Worm (Caenorhabditis elegans): Measurements from ENCODE around the gene EEED8.2.

The EEED8.2 gene

ce11 chrII:5389831-5390323 is 26.6 kb upstream of the EEED8.2 start, which contains the start of gene ndx-6 (continued):
- TF ChIP-seq nhr-6 (tag; optimal IDR thresholded peaks at IDR 0.05) (peak; percentile 61), lin-13 (GFP tag; optimal IDR thresholded peaks at IDR 0.05) (peak; percentile 64), aha-1 (tag) (peak; percentile 42), daf-8 (GFP tag; IDR thresholded peaks at IDR 0.05) (no peak), nhr-76 (tag; optimal IDR thresholded peaks at IDR 0.05) (no peak), dve-1 (tag; optimal IDR thresholded peaks at IDR 0.05; ENCODE audit: insufficient read depth) (peak; percentile 85), hif-1 (tag; optimal IDR thresholded peaks at IDR 0.05) (peak in 1 of 2 experiments; percentile 43), F44E2.7 (GFP tag; IDR thresholded peaks at IDR 0.05) (no peak), unc-39 (tag; optimal IDR thresholded peaks at IDR 0.05) (no peak), arid-1 (GFP tag; conservative IDR thresholded peaks at IDR 0.05) (peak; percentile 62; the same call in 1 of the 2 replicates), pha-4 (GFP tag; IDR thresholded peaks at IDR 0.05) (no peak; the same call in 1 of the 2 replicates), pha-4 (tag; optimal IDR thresholded peaks at IDR 0.05) (peak; percentile 64), zfp-3 (GFP tag; conservative IDR thresholded peaks at IDR 0.05) (peak; percentile 60; the same call in 1 of the 2 replicates), F37D6.2 (tag; optimal IDR thresholded peaks at IDR 0.05) (peak; percentile 31), T20F7.1 (GFP tag; optimal IDR thresholded peaks at IDR 0.05) (peak; percentile 83), F10B5.3 (tag; optimal IDR thresholded peaks at IDR 0.05) (no peak), lin-15B (tag; optimal IDR thresholded peaks at IDR 0.05) (peak; percentile 22), nhr-102 (tag; optimal IDR thresholded peaks at IDR 0.05) (peak; percentile 74), vab-7 (GFP tag; IDR thresholded peaks at IDR 0.05) (no peak), unc-62 (GFP tag; optimal IDR thresholded peaks at IDR 0.05 in 1 of 2) (peak in 1 of 2 experiments; percentile 89), unc-62 (tag; optimal IDR thresholded peaks at IDR 0.05) (no peak), mep-1 (tag; optimal IDR thresholded peaks at IDR 0.05) (peak; percentile 86), hlh-11 (tag; optimal IDR thresholded peaks at IDR 0.05) (peak; percentile 72), dmd-6 (GFP tag; IDR thresholded peaks at IDR 0.05) (peak; percentile 61)

ce11 chrII:5391447-5391846 is 25.1 kb upstream of the EEED8.2 start:
- TF ChIP-seq dpl-1 (GFP tag; optimal IDR thresholded peaks at IDR 0.05) (peak; percentile 55), lir-3 (tag; optimal IDR thresholded peaks at IDR 0.05) (no peak), nhr-237 (tag; optimal IDR thresholded peaks at IDR 0.05) (no peak), vab-7 (GFP tag; IDR thresholded peaks at IDR 0.05) (no peak)

- TF ChIP-seq aha-1 (tag) (peak; percentile 11), mes-2 (tag; optimal IDR thresholded peaks at IDR 0.05; ENCODE audit: poor library complexity, severe bottlenecking) (no peak)
Observed at ce11 chrII:5393090-5393489, 23.4 kb upstream of the EEED8.2 start, which contains the start of gene brap-2. Gene brap-2 (minus strand): TSS chrII:5393190.

DNA sequence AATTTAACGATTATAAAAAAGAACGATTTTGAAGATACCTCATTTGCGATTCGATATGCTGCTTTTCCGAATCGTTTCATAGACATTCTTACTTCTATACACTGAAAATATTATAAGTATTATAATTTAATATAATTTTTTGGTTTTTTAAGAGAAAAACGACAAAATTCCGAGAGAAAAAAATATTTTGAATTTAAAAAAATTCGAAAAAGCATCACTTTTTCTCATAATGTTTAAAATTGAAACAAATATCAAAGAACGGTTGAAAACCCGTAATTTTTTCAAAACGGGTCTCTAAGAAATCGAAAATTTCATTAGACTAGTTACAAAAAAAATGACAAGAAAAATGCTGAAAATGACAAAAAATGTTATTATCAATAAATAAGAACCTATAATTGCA is 20.9 kb upstream of the EEED8.2 start, which contains the start of gene pink-1:
Gene pink-1, minus strand, starts transcription at position 101 of the 400 bp plus-strand sequence.
- 0 out of 2 replicates have a peak, but pooled peaks have one; percentile 17 for TF ChIP-seq lin-38 (GFP tag; IDR thresholded peaks at IDR 0.05)
- no peak for TF ChIP-seq egl-43 (GFP tag; IDR thresholded peaks at IDR 0.05)

- TF ChIP-seq ceh-20 (GFP tag; IDR thresholded peaks at IDR 0.05) (no peak), hlh-11 (tag; optimal IDR thresholded peaks at IDR 0.05) (peak; percentile 11), lsy-2 (tag; optimal IDR thresholded peaks at IDR 0.05) (no peak), nhr-41 (GFP tag; IDR thresholded peaks at IDR 0.05) (no peak), mep-1 (tag; optimal IDR thresholded peaks at IDR 0.05) (no peak), hif-1 (tag; optimal IDR thresholded peaks at IDR 0.05) (no peak), skn-1 (tag; optimal IDR thresholded peaks at IDR 0.05) (no peak), daf-16 (GFP tag; optimal IDR thresholded peaks at IDR 0.05) (no peak), daf-16 (tag; optimal IDR thresholded peaks at IDR 0.05) (peak; percentile 61), nhr-28 (tag; optimal IDR thresholded peaks at IDR 0.05) (peak; percentile 2), fkh-10 (GFP tag; optimal IDR thresholded peaks at IDR 0.05) (no peak), zag-1 (tag; optimal IDR thresholded peaks at IDR 0.05) (no peak), ztf-11 (tag; optimal IDR thresholded peaks at IDR 0.05) (no peak), gei-8 (GFP tag; optimal IDR thresholded peaks at IDR 0.05) (no peak), lin-13 (GFP tag; optimal IDR thresholded peaks at IDR 0.05) (no peak), mxl-3 (GFP tag; optimal IDR thresholded peaks at IDR 0.05) (no peak), unc-39 (tag; optimal IDR thresholded peaks at IDR 0.05) (no peak)
Observed at ce11 chrII:5398779-5399178, 17.7 kb upstream of the EEED8.2 start, which contains the start of gene fbxl-3. Gene fbxl-3 (minus strand): TSS chrII:5398902.

Measured in whole organism, L4 larva.